Fruit fly (Drosophila melanogaster) whole organism, embryonic: ENCODE measurements around the gene CG9522.

Source experiments
- ATbp ChIP-seq: fragments of 200-800 bp; sonication (Bioruptor generic); optimal IDR thresholded peaks from 2 replicates; lab custom pipeline; 2017; ENCODE audit warnings: missing biosample characterization, mild to moderate bottlenecking, missing genetic modification characterization, missing genetic modification reagents
- Ada2b ChIP-seq: fragments of 200-800 bp; sonication (Bioruptor generic); IDR thresholded peaks from 2 replicates; pipeline ENCODE4 v1.3.6; 2022; ENCODE audit warnings: missing biosample characterization, missing genetic modification characterization
- Bgb ChIP-seq: fragments of 200-800 bp; sonication (Bioruptor generic); IDR thresholded peaks from 2 replicates; pipeline ENCODE4 v1.3.6; 2022; ENCODE audit warnings: missing biosample characterization, missing genetic modification characterization; ENCODE audit not compliant: partially characterized antibody
- CG10267 ChIP-seq: fragments of 200-800 bp; sonication (Bioruptor generic); optimal IDR thresholded peaks from 2 replicates; lab custom pipeline; 2018; ENCODE audit warnings: missing biosample characterization, mild to moderate bottlenecking, missing genetic modification characterization, moderate library complexity
- CG10274 ChIP-seq: fragments of 200-800 bp; sonication (Bioruptor generic); optimal IDR thresholded peaks from 3 replicates; lab custom pipeline; 2017; ENCODE audit warnings: missing biosample characterization, mild to moderate bottlenecking, missing genetic modification characterization
- CG10431 ChIP-seq: fragments of 200-800 bp; sonication (Bioruptor generic); optimal IDR thresholded peaks from 3 replicates; lab custom pipeline; 2018; ENCODE audit warnings: missing biosample characterization, mild to moderate bottlenecking, missing genetic modification characterization
- CG10543 ChIP-seq: fragments of 200-800 bp; sonication (Bioruptor generic); optimal IDR thresholded peaks from 3 replicates; lab custom pipeline; 2017; ENCODE audit warnings: missing biosample characterization, mild to moderate bottlenecking, missing genetic modification characterization, moderate library complexity
- CG11723 ChIP-seq: fragments of 200-800 bp; sonication (Bioruptor generic); optimal IDR thresholded peaks from 2 replicates; lab custom pipeline; 2017; ENCODE audit warnings: missing biosample characterization, mild to moderate bottlenecking, missing genetic modification characterization
- CG13424 ChIP-seq: fragments of 200-800 bp; sonication (Bioruptor generic); optimal IDR thresholded peaks from 2 replicates; lab custom pipeline; 2019; ENCODE audit warnings: missing biosample characterization, mild to moderate bottlenecking, missing genetic modification characterization, moderate library complexity
- CG14667 ChIP-seq: fragments of 200-800 bp; sonication (Bioruptor generic); IDR thresholded peaks from 2 replicates; pipeline ENCODE4 v1.3.6; 2022; ENCODE audit warnings: missing biosample characterization, missing genetic modification characterization
- CG14710 ChIP-seq: fragments of 200-800 bp; sonication (Bioruptor generic); optimal IDR thresholded peaks from 3 replicates; lab custom pipeline; 2019; ENCODE audit warnings: missing biosample characterization, mild to moderate bottlenecking, missing genetic modification characterization, moderate library complexity
- CG14860 ChIP-seq: fragments of 200-800 bp; sonication (Bioruptor generic); IDR thresholded peaks from 3 replicates; pipeline ENCODE4 v1.3.6; 2022; ENCODE audit warnings: missing biosample characterization, missing genetic modification characterization; ENCODE audit not compliant: partially characterized antibody
- CG17568 ChIP-seq: fragments of 200-800 bp; sonication (Bioruptor generic); optimal IDR thresholded peaks from 2 replicates; lab custom pipeline; 2018; ENCODE audit warnings: missing biosample characterization, mild to moderate bottlenecking, missing genetic modification characterization, moderate library complexity
- CG18262 ChIP-seq: fragments of 200-800 bp; optimal IDR thresholded peaks from 3 replicates; lab custom pipeline; 2019; ENCODE audit warnings: missing biosample characterization, mild to moderate bottlenecking, missing genetic modification characterization, moderate library complexity
- CG3065 ChIP-seq: fragments of 200-800 bp; sonication (Bioruptor generic); optimal IDR thresholded peaks from 2 replicates; lab custom pipeline; 2016; ENCODE audit warnings: missing biosample characterization, missing genetic modification characterization
- CG4424 ChIP-seq: fragments of 200-800 bp; sonication (Bioruptor generic); optimal IDR thresholded peaks from 3 replicates; lab custom pipeline; 2016; ENCODE audit warnings: missing biosample characterization, missing genetic modification characterization
- CG4820 ChIP-seq: fragments of 200-800 bp; sonication (Bioruptor generic); optimal IDR thresholded peaks from 3 replicates; lab custom pipeline; 2016; ENCODE audit warnings: missing biosample characterization, missing genetic modification characterization
- CG7745 ChIP-seq: fragments of 200-800 bp; sonication (Bioruptor generic); optimal IDR thresholded peaks from 2 replicates; lab custom pipeline; 2018; ENCODE audit warnings: missing biosample characterization, mild to moderate bottlenecking, missing genetic modification characterization, moderate library complexity
- CHES-1-like ChIP-seq: fragments of 200-800 bp; sonication (Bioruptor generic); optimal IDR thresholded peaks from 2 replicates; lab custom pipeline; 2016; ENCODE audit warnings: missing biosample characterization, missing genetic modification characterization
- D19B ChIP-seq: fragments of 200-800 bp; sonication (Bioruptor generic); optimal IDR thresholded peaks from 2 replicates; lab custom pipeline; 2017; ENCODE audit warnings: missing biosample characterization, mild to moderate bottlenecking, missing genetic modification characterization
- Dfd ChIP-seq, 2 experiments: fragments of >200 bp; optimal IDR thresholded peaks; 2 replicates each; lab custom pipeline; 2017; ENCODE audit warnings: missing biosample characterization in 2 of 2, missing genetic modification characterization in 2 of 2
- Dll ChIP-seq: fragments of 200-800 bp; sonication (Bioruptor generic); IDR thresholded peaks from 4 replicates; pipeline ENCODE4 v1.3.6; 2022; ENCODE audit warnings: missing biosample characterization, missing genetic modification characterization; ENCODE audit not compliant: partially characterized antibody
- ERR ChIP-seq: fragments of 200-800 bp; sonication (Bioruptor generic); optimal IDR thresholded peaks from 2 replicates; lab custom pipeline; 2016; ENCODE audit warnings: missing biosample characterization, missing genetic modification characterization
- Hr3 ChIP-seq: fragments of 200-800 bp; sonication (Bioruptor generic); optimal IDR thresholded peaks from 3 replicates; lab custom pipeline; 2016; ENCODE audit warnings: missing biosample characterization, missing genetic modification characterization
- Kr ChIP-seq: fragments of 200-800 bp; sonication (Bioruptor generic); optimal IDR thresholded peaks from 2 replicates; lab custom pipeline; 2017; ENCODE audit warnings: missing biosample characterization, mild to moderate bottlenecking, missing genetic modification characterization
- Med ChIP-seq: fragments of 200-800 bp; sonication (Bioruptor generic); peaks from one replicate; lab custom pipeline; 2016; ENCODE audit warnings: missing biosample characterization, missing genetic modification characterization, mild to moderate bottlenecking, inconsistent platforms, moderate library complexity
- Meics ChIP-seq: fragments of 200-800 bp; sonication (Bioruptor generic); optimal IDR thresholded peaks from 2 replicates; lab custom pipeline; 2017; ENCODE audit warnings: missing biosample characterization, mild to moderate bottlenecking, missing genetic modification characterization
- Mes4 ChIP-seq: fragments of 200-800 bp; sonication (Bioruptor generic); optimal IDR thresholded peaks from 2 replicates; lab custom pipeline; 2016; ENCODE audit warnings: missing biosample characterization, missing genetic modification characterization
- Oli ChIP-seq: fragments of 200-800 bp; sonication (Bioruptor generic); optimal IDR thresholded peaks from 2 replicates; lab custom pipeline; 2018; ENCODE audit warnings: missing biosample characterization, mild to moderate bottlenecking, missing genetic modification characterization, moderate library complexity
- Sox102F ChIP-seq: fragments of 200-800 bp; sonication (Bioruptor generic); optimal IDR thresholded peaks from 2 replicates; lab custom pipeline; 2018; ENCODE audit warnings: missing biosample characterization, mild to moderate bottlenecking, missing genetic modification characterization, moderate library complexity
- Xbp1 ChIP-seq: fragments of 200-800 bp; sonication (Bioruptor generic); optimal IDR thresholded peaks from 3 replicates; lab custom pipeline; 2016; ENCODE audit warnings: missing biosample characterization, mild to moderate bottlenecking, missing genetic modification characterization
- amos ChIP-seq: fragments of 200-800 bp; sonication (Bioruptor generic); IDR thresholded peaks from 2 replicates; pipeline ENCODE4 v1.3.6; 2022; ENCODE audit warnings: missing biosample characterization, missing genetic modification characterization; ENCODE audit not compliant: partially characterized antibody
- bsh ChIP-seq, 2 experiments: fragments of 200-800 bp; sonication (Bioruptor generic); optimal IDR thresholded peaks; 2 replicates each; lab custom pipeline; 2017 to 2018; ENCODE audit warnings: mild to moderate bottlenecking in 2 of 2, missing biosample characterization in 2 of 2, missing genetic modification characterization in 2 of 2, moderate library complexity in 1 of 2
- chinmo ChIP-seq: fragments of 200-800 bp; sonication (Bioruptor generic); IDR thresholded peaks from 4 replicates; pipeline ENCODE4 v1.3.6; 2022; ENCODE audit warnings: missing biosample characterization, missing genetic modification characterization; ENCODE audit not compliant: partially characterized antibody
- danr ChIP-seq: fragments of 200-800 bp; sonication (Bioruptor generic); IDR thresholded peaks from 2 replicates; pipeline ENCODE4 v1.3.6; 2022; ENCODE audit warnings: missing biosample characterization, missing genetic modification characterization
- disco-r ChIP-seq: fragments of 200-800 bp; sonication (Bioruptor generic); optimal IDR thresholded peaks from 2 replicates; lab custom pipeline; 2016; ENCODE audit warnings: missing biosample characterization, missing genetic modification characterization
- ems ChIP-seq: fragments of 200-800 bp; sonication (Bioruptor generic); optimal IDR thresholded peaks from 3 replicates; lab custom pipeline; 2016; ENCODE audit warnings: missing biosample characterization, missing genetic modification characterization
- grau ChIP-seq: fragments of 200-800 bp; optimal IDR thresholded peaks from 3 replicates; lab custom pipeline; 2019; ENCODE audit warnings: missing biosample characterization, mild to moderate bottlenecking, missing genetic modification characterization, moderate library complexity
- gro ChIP-seq: fragments of 200-800 bp; sonication (Bioruptor generic); optimal IDR thresholded peaks from 2 replicates; lab custom pipeline; 2016; ENCODE audit warnings: missing biosample characterization, missing genetic modification characterization
- lilli ChIP-seq: fragments of 200-800 bp; sonication (Bioruptor generic); optimal IDR thresholded peaks from 3 replicates; lab custom pipeline; 2016; ENCODE audit warnings: missing biosample characterization, missing genetic modification characterization
- lola ChIP-seq, 3 experiments: fragments of >200 bp in 2 of 3; fragments of 200-800 bp in 1 of 3; sonication (Bioruptor generic) in 1 of 3; optimal IDR thresholded peaks; 2 replicates each; lab custom pipeline; 2017 to 2019; ENCODE audit warnings: missing biosample characterization in 3 of 3, missing genetic modification characterization in 3 of 3, mild to moderate bottlenecking in 1 of 3, moderate library complexity in 1 of 3
- lov ChIP-seq, 2 experiments: fragments of 200-800 bp in 1 of 2; fragments of >200 bp in 1 of 2; sonication (Bioruptor generic) in 1 of 2; IDR thresholded peaks in 1 of 2; optimal IDR thresholded peaks in 1 of 2; 2 replicates in 1 of 2; 3 replicates in 1 of 2; pipeline versions ENCODE4 v1.3.6 to Lab custom; 2017 to 2022; ENCODE audit warnings: missing biosample characterization in 1 of 2, missing genetic modification characterization in 1 of 2
- nerfin-2 ChIP-seq: fragments of 200-800 bp; sonication (Bioruptor generic); IDR thresholded peaks from 2 replicates; pipeline ENCODE4 v1.3.6; 2022; ENCODE audit warnings: missing biosample characterization, missing genetic modification characterization; ENCODE audit not compliant: partially characterized antibody
- pzg ChIP-seq: fragments of 200-800 bp; sonication (Bioruptor generic); optimal IDR thresholded peaks from 3 replicates; lab custom pipeline; 2018; ENCODE audit warnings: missing biosample characterization, mild to moderate bottlenecking, missing genetic modification characterization, moderate library complexity
- sima ChIP-seq: fragments of 200-800 bp; sonication (Bioruptor generic); optimal IDR thresholded peaks from 2 replicates; lab custom pipeline; 2016; ENCODE audit warnings: missing biosample characterization, missing genetic modification characterization
- sna ChIP-seq: fragments of 200-800 bp; sonication (Bioruptor generic); IDR thresholded peaks from 2 replicates; pipeline ENCODE4 v1.3.6; 2022; ENCODE audit warnings: missing biosample characterization, missing genetic modification characterization; ENCODE audit not compliant: partially characterized antibody
- tx ChIP-seq: fragments of 200-800 bp; sonication (Bioruptor generic); optimal IDR thresholded peaks from 2 replicates; lab custom pipeline; 2016; ENCODE audit warnings: missing biosample characterization, missing genetic modification characterization
- vvl ChIP-seq: fragments of 200-800 bp; sonication (Bioruptor generic); IDR thresholded peaks from 2 replicates; pipeline ENCODE4 v1.3.6; 2022; ENCODE audit warnings: missing biosample characterization, missing genetic modification characterization

Gene CG9522

dm6 chrX:14839739-14840347, 8.8 kb downstream of the CG9522 start (continued):
- TF ChIP-seq Meics (GFP tag; lab: Kevin White, UChicago) = peak; percentile 65
- TF ChIP-seq sna (GFP tag; lab: Robert Waterston, UW) = no peak
- TF ChIP-seq Kr (GFP tag; lab: Kevin White, UChicago) = no peak
- 0 out of 4 replicates have a peak, but pooled peaks have one; percentile 68 for TF ChIP-seq chinmo (GFP tag; lab: Robert Waterston, UW)
- TF ChIP-seq CG10274 (GFP tag; lab: Kevin White, UChicago) = no peak
- peak; percentile 59 for TF ChIP-seq lilli (GFP tag; lab: Kevin White, UChicago)
- peak; percentile 37 for TF ChIP-seq ERR (GFP tag; lab: Kevin White, UChicago)
- no peak for TF ChIP-seq lov (optimal IDR thresholded peaks at IDR 0.05; lab: Kevin White, UChicago)
- TF ChIP-seq lov (GFP tag; IDR thresholded peaks at IDR 0.05; lab: Robert Waterston, UW) = 0 out of 3 replicates have a peak, but pooled peaks have one; percentile 22
- peak; percentile 34 for TF ChIP-seq Xbp1 (GFP tag; lab: Kevin White, UChicago)
- TF ChIP-seq gro = peak; percentile 18
- peak in 1 of 2 experiments; percentile 12 for TF ChIP-seq bsh (GFP tag; optimal IDR thresholded peaks at IDR 0.05; lab: Kevin White, UChicago)
- TF ChIP-seq Mes4 (GFP tag; lab: Kevin White, UChicago) = no peak
- TF ChIP-seq ATbp (GFP tag; lab: Kevin White, UChicago) = peak; percentile 37
- peak; percentile 43 for TF ChIP-seq Sox102F (GFP tag; lab: Kevin White, UChicago)
- peak; percentile 14 for TF ChIP-seq Hr3 (GFP tag; lab: Kevin White, UChicago)
- TF ChIP-seq CG13424 (tag; lab: Kevin White, UChicago) = peak; percentile 22
- TF ChIP-seq Ada2b = peak; percentile 37; the same call in 1 of the 2 replicates
- no peak for TF ChIP-seq sima (GFP tag; lab: Kevin White, UChicago)
- TF ChIP-seq CG11723 = no peak
- peak; percentile 93 for TF ChIP-seq Med (GFP tag; lab: Kevin White, UChicago)
- no peak for TF ChIP-seq danr
- peak; percentile 66 for TF ChIP-seq CG10543 (GFP tag; lab: Kevin White, UChicago)
- no peak for TF ChIP-seq CG3065 (GFP tag; lab: Kevin White, UChicago)
- TF ChIP-seq CHES-1-like (GFP tag; lab: Kevin White, UChicago) = peak; percentile 46
- TF ChIP-seq pzg (GFP tag; lab: Kevin White, UChicago) = peak; percentile 6
- TF ChIP-seq D19B (GFP tag; lab: Kevin White, UChicago) = peak; percentile 31
- no peak for TF ChIP-seq Dfd (GFP tag; optimal IDR thresholded peaks at IDR 0.05; lab: Kevin White, UChicago)
- TF ChIP-seq amos (GFP tag; lab: Robert Waterston, UW) = no peak; the same call in 1 of the 2 replicates
- TF ChIP-seq lola (GFP tag; optimal IDR thresholded peaks at IDR 0.05; lab: Kevin White, UChicago) = no peak
- peak; percentile 36 for TF ChIP-seq Oli (tag; lab: Kevin White, UChicago)
- no peak for TF ChIP-seq Dll
- no peak for TF ChIP-seq CG10267 (tag; lab: Kevin White, UChicago)
- peak; percentile 41; the same call in 1 of the 2 replicates for TF ChIP-seq CG14667
- TF ChIP-seq disco-r (GFP tag; lab: Kevin White, UChicago) = no peak
- TF ChIP-seq CG7745 (tag; lab: Kevin White, UChicago) = no peak
- peak; percentile 52 for TF ChIP-seq CG10431
- TF ChIP-seq CG14710 (tag; lab: Kevin White, UChicago) = no peak
- peak; percentile 50 for TF ChIP-seq grau (tag; lab: Kevin White, UChicago)
- TF ChIP-seq CG4424 (GFP tag; lab: Kevin White, UChicago) = no peak
- no peak for TF ChIP-seq tx (GFP tag; lab: Kevin White, UChicago)
- no peak for TF ChIP-seq nerfin-2 (GFP tag; lab: Robert Waterston, UW)
- peak; percentile 80 for TF ChIP-seq vvl (GFP tag; lab: Robert Waterston, UW)
- no peak for TF ChIP-seq CG17568
- peak; percentile 24 for TF ChIP-seq ems (GFP tag; lab: Kevin White, UChicago)
- no peak for TF ChIP-seq CG14860 (GFP tag; lab: Robert Waterston, UW)
- TF ChIP-seq CG18262 (tag; lab: Kevin White, UChicago) = no peak
- peak; percentile 3 for TF ChIP-seq CG4820 (GFP tag; lab: Kevin White, UChicago)
- no peak for TF ChIP-seq Bgb (GFP tag; lab: Robert Waterston, UW)
